Worm (Caenorhabditis elegans) whole organism, early embryonic: ENCODE results near the gene acl-5.

Experiments
- B0310.2 ChIP-seq: sonication (generic microtip); optimal IDR thresholded peaks from 2 replicates; lab custom pipeline; 2016; ENCODE audit warnings: mild to moderate bottlenecking, missing genetic modification characterization, missing compliant biosample characterization
- F13C5.2 ChIP-seq: sonication (generic microtip); optimal IDR thresholded peaks from 2 replicates; lab custom pipeline; 2017; ENCODE audit warnings: mild to moderate bottlenecking, missing genetic modification characterization, inconsistent platforms, missing compliant biosample characterization
- aly-1 ChIP-seq: sonication (generic microtip); optimal IDR thresholded peaks from 2 replicates; lab custom pipeline; 2016; ENCODE audit warnings: missing genetic modification characterization, missing compliant biosample characterization
- ama-1 ChIP-seq: fragments of 150-350 bp; optimal IDR thresholded peaks from 2 replicates; lab custom pipeline; 2014
- ceh-13 ChIP-seq: fragments of 200-800 bp; sonication (Bioruptor generic); optimal IDR thresholded peaks from 2 replicates; lab custom pipeline; 2018; ENCODE audit warnings: mild to moderate bottlenecking, missing genetic modification characterization, missing compliant biosample characterization
- ceh-36 ChIP-seq: sonication (generic microtip); optimal IDR thresholded peaks from 2 replicates; lab custom pipeline; 2016; ENCODE audit warnings: missing genetic modification characterization, inconsistent platforms, missing compliant biosample characterization
- ets-7 ChIP-seq: sonication (generic microtip); optimal IDR thresholded peaks from 2 replicates; lab custom pipeline; 2016; ENCODE audit warnings: missing genotype, missing genetic modification characterization, missing compliant biosample characterization
- flt-1 ChIP-seq: fragments of 200-800 bp; sonication (Bioruptor generic); IDR thresholded peaks from 2 replicates; pipeline ENCODE4 v1.3.6; 2022; ENCODE audit warnings: missing genetic modification characterization, missing compliant biosample characterization
- hmbx-1 ChIP-seq: sonication (generic microtip); optimal IDR thresholded peaks from 2 replicates; lab custom pipeline; 2016; ENCODE audit warnings: mild to moderate bottlenecking, missing genetic modification characterization, missing compliant biosample characterization
- hmg-4 ChIP-seq: fragments of 200-800 bp; sonication (Bioruptor generic); optimal IDR thresholded peaks from 2 replicates; lab custom pipeline; 2018; ENCODE audit warnings: mild to moderate bottlenecking, missing genetic modification characterization, missing compliant biosample characterization
- hnd-1 ChIP-seq: sonication (generic microtip); optimal IDR thresholded peaks from 2 replicates; lab custom pipeline; 2016; ENCODE audit warnings: missing genetic modification characterization, missing compliant biosample characterization
- pes-1 ChIP-seq: fragments of 200-800 bp; sonication (Bioruptor generic); IDR thresholded peaks from 2 replicates; pipeline ENCODE4 v1.3.6; 2022; ENCODE audit warnings: missing genetic modification reagents, missing genetic modification characterization, missing compliant biosample characterization
- scrt-1 ChIP-seq: fragments of 200-800 bp; sonication (Bioruptor generic); IDR thresholded peaks from 2 replicates; pipeline ENCODE4 v1.3.6; 2022; ENCODE audit warnings: missing genetic modification characterization, missing compliant biosample characterization
- sea-1 ChIP-seq: fragments of 200-800 bp; sonication (Bioruptor generic); conservative IDR thresholded peaks from 2 replicates; pipeline ENCODE4 v1.3.6; 2022; ENCODE audit warnings: missing genetic modification characterization, missing compliant biosample characterization
- tbx-11 ChIP-seq: fragments of 200-800 bp; sonication (Bioruptor generic); IDR thresholded peaks from 2 replicates; pipeline ENCODE4 v1.3.6; 2022; ENCODE audit warnings: missing genetic modification characterization, missing compliant biosample characterization
- tbx-37 ChIP-seq: fragments of 200-800 bp; sonication (Bioruptor generic); conservative IDR thresholded peaks from 2 replicates; pipeline ENCODE4 v1.3.6; 2022; ENCODE audit warnings: missing genetic modification reagents, missing genetic modification characterization, missing compliant biosample characterization
- tra-4 ChIP-seq: sonication (generic microtip); optimal IDR thresholded peaks from 2 replicates; lab custom pipeline; 2017; ENCODE audit warnings: missing genetic modification characterization, missing compliant biosample characterization

Gene acl-5

ce11 chrX:10333301-10333854 lies 6.1 kb upstream of the acl-5 start, which contains the start of gene R07E3.4:
Gene R07E3.4, minus strand, starts transcription at chrX:10333351.
- TF ChIP-seq aly-1 (tag; lab: Kevin White, UChicago) (no peak), ceh-36 (no peak), hmbx-1 (tag; lab: Kevin White, UChicago) (no peak), sea-1 (GFP tag; lab: Robert Waterston, UW) (no peak), ets-7 (tag; lab: Kevin White, UChicago) (no peak), tra-4 (no peak)

DNA sequence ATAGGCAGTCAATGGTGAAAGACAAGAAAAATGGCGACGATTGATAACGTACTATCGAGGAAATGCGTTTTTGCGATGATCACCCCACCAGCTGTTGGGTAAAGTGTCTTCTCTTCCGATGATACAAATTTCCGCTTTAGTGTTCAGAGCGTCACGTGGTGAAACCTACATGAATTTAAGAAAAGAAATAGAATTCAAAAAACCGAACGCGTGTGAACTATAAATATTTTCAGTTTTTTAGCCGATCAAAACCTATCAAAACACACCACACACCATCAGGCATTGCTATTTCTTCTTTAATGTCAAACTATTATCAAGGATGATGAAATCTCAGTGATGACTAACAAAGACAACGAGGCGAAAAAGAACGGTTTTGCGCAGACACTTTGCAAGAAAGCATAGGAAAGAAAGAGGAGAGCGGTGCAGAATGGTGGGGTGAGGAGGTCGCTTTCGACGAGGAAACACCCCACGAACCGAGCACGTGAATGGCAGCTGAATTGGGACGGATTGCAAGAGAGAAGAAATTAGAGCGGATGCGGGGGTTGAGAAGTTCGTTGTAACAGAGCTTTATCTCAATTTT lies 4.9 kb upstream of the acl-5 start:
- TF ChIP-seq ama-1 (no peak), ceh-13 (GFP tag; lab: Kevin White, UChicago) (no peak), B0310.2 (tag; lab: Kevin White, UChicago) (no peak), hnd-1 (tag; lab: Kevin White, UChicago) (no peak), scrt-1 (GFP tag; lab: Robert Waterston, UW) (no peak), aly-1 (tag; lab: Kevin White, UChicago) (no peak), hmbx-1 (tag; lab: Kevin White, UChicago) (no peak), tra-4 (no peak), sea-1 (GFP tag; lab: Robert Waterston, UW) (no peak)

DNA sequence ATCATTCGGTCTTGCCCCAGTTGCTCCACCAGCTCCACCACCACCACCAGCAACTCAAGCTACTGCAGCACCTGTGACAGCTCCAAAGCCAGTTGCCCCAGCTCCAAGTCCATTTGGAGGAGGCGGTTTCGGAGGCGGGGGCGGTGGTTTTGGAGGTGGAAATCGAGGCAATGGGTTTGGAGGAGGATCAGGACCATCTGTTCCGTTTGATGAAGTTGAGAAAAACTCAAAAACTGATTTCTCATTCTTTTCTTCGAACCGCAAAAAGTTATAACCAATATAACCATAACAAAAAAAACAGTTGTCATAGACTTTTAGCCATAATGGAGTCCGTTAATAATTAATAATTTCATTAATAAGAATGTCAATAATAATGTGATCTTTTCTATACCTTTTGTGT lies 5.9 kb downstream of the acl-5 start:
- TF ChIP-seq scrt-1 (GFP tag; lab: Robert Waterston, UW), result no peak
- no peak for TF ChIP-seq pes-1
- TF ChIP-seq B0310.2 (tag; lab: Kevin White, UChicago), result no peak
- no peak for TF ChIP-seq ceh-13 (GFP tag; lab: Kevin White, UChicago)
- TF ChIP-seq hmbx-1 (tag; lab: Kevin White, UChicago), result no peak
- TF ChIP-seq flt-1 (GFP tag; lab: Robert Waterston, UW), result no peak
- no peak for TF ChIP-seq sea-1 (GFP tag; lab: Robert Waterston, UW)
- TF ChIP-seq tra-4, result no peak
- no peak for TF ChIP-seq tbx-11 (GFP tag; lab: Robert Waterston, UW)
- no peak for TF ChIP-seq F13C5.2
- no peak for TF ChIP-seq ets-7 (tag; lab: Kevin White, UChicago)
- no peak for TF ChIP-seq aly-1 (tag; lab: Kevin White, UChicago)
- no peak for TF ChIP-seq ama-1
- no peak for TF ChIP-seq tbx-37 (GFP tag; lab: Robert Waterston, UW)

ce11 chrX:10319653-10320052 lies 7.6 kb downstream of the acl-5 start:
- TF ChIP-seq hmg-4 (no peak), tra-4 (no peak), aly-1 (tag; lab: Kevin White, UChicago) (no peak), ama-1 (no peak), hnd-1 (tag; lab: Kevin White, UChicago) (no peak), B0310.2 (tag; lab: Kevin White, UChicago) (no peak), ceh-13 (GFP tag; lab: Kevin White, UChicago) (no peak), scrt-1 (GFP tag; lab: Robert Waterston, UW) (no peak), sea-1 (GFP tag; lab: Robert Waterston, UW) (no peak), tbx-11 (GFP tag; lab: Robert Waterston, UW) (no peak), tbx-37 (GFP tag; lab: Robert Waterston, UW) (no peak), ets-7 (tag; lab: Kevin White, UChicago) (no peak), pes-1 (no peak), ceh-36 (no peak)

DNA sequence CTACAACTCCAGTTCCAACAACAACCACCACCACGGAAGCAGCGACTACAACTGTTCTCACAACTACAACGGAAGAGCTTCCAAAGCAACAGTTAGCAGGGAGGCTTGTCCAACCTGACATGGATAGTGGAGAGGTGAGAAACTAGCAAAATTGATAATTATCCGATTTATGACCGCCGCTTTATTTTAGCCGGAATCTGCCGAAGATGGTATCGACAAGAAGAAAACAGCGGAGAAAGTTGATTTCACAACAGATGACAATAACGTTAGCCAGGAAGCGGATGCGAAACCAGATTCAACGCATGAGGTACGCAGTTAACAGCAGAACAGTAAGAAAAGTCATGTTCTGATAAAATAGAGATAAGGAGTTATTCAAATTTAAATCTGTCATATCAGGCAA lies 8.8 kb downstream of the acl-5 start:
- TF ChIP-seq tbx-11 (GFP tag; lab: Robert Waterston, UW) (no peak), F13C5.2 (no peak)

DNA sequence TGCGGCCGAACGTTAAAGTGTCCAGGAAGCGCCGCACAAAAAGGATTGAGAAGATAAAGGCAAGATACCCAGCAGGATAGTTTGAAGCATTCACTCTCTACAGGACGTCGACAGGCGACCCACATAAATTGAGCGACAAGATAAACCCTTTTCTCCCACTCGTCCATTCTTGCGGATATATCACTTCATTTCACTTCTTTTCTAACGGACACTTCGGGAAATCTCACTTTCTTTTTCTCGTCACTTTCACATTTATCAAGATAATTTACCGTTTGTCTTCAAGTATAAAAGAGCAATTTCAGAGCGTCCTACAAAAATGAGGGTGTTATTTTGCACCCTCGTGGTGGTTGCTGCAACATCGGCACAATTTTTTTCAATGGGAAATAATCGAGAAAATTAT lies 9.7 kb downstream of the acl-5 start, which contains the start of gene R07E3.6:
TSS of gene R07E3.6 (plus strand) at position 158 of the 400 bp plus-strand sequence.
- TF ChIP-seq aly-1 (tag; lab: Kevin White, UChicago) (no peak), tbx-37 (GFP tag; lab: Robert Waterston, UW) (no peak), F13C5.2 (no peak), B0310.2 (tag; lab: Kevin White, UChicago) (no peak), hmg-4 (no peak), hnd-1 (tag; lab: Kevin White, UChicago) (no peak), pes-1 (no peak), tbx-11 (GFP tag; lab: Robert Waterston, UW) (no peak), ama-1 (no peak), scrt-1 (GFP tag; lab: Robert Waterston, UW) (no peak), hmbx-1 (tag; lab: Kevin White, UChicago) (no peak), sea-1 (GFP tag; lab: Robert Waterston, UW) (no peak), flt-1 (GFP tag; lab: Robert Waterston, UW) (no peak)

- TF ChIP-seq hmbx-1 (tag; lab: Kevin White, UChicago) (no peak), ama-1 (no peak), tra-4 (no peak), B0310.2 (tag; lab: Kevin White, UChicago) (no peak), sea-1 (GFP tag; lab: Robert Waterston, UW) (no peak), hmg-4 (no peak), tbx-11 (GFP tag; lab: Robert Waterston, UW) (no peak), tbx-37 (GFP tag; lab: Robert Waterston, UW) (no peak), ceh-13 (GFP tag; lab: Kevin White, UChicago) (no peak), flt-1 (GFP tag; lab: Robert Waterston, UW) (no peak), ceh-36 (no peak), scrt-1 (GFP tag; lab: Robert Waterston, UW) (no peak), ets-7 (tag; lab: Kevin White, UChicago) (no peak), pes-1 (no peak)
Observed at ce11 chrX:10315905-10316304, 11.4 kb downstream of the acl-5 start, which contains the start of gene F41E7.9. Gene F41E7.9, minus strand, starts transcription at chrX:10316005.
